Fruit fly (Drosophila melanogaster): ENCODE data around the gene CG17325.

CG17325 gene

DNA sequence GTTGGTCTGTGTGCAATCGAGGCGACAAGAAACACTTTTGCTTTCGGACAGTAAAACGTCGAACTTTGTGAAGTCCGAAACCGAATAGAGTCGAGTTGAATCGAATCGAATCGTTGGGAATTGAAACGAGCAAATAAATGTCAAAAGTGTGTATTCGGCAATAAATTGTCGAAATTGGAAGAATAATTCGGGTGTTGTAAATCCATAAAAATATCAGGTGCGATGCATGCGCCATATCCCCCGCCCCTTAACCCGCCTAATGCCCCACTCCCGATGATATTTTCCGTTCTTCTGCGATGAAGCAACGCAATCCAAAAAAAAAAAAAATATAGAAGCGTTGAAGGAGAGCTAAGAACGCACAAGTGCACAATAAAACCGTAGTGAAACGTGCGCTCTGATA lies 23.5 kb upstream of the CG17325 start:
- TF ChIP-seq vri (GFP tag; optimal IDR thresholded peaks at IDR 0.05) (peak; percentile 58), svp (GFP tag) (no peak), CG6854 (GFP tag; optimal IDR thresholded peaks at IDR 0.05) (no peak), Smox (GFP tag; optimal IDR thresholded peaks at IDR 0.05) (no peak)

DNA sequence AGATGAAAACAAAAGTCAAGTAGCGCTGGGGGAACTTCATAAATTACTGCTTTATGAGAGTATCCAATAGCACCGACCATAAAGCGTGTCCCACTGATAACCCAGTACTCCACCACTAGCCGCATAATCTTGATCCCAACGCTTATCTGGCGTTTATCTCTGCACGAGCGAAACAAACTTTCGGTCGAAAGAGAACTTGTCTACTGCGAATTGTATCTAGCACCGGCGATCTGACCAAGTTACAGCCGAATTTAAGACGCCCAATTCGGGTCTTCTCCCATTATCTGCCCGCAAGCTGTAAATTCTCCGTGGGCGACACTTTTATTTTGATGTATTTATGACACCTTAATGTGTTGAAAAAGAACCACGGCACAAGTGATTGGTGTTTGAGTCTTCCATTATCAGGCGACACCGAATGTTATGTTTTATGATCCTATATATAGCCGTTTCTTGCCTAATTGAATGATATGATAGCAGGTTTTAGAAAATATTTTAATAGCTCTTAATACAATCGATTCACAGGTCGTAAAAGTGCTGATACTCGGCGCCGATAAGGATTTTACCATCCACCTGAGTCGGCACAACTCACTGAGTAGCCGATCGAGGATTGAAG lies 22.6 kb upstream of the CG17325 start:
- TF ChIP-seq Met (GFP tag; optimal IDR thresholded peaks at IDR 0.05) (no peak), Ets96B (tag; optimal IDR thresholded peaks at IDR 0.05) (no peak), Hr38 (GFP tag; optimal IDR thresholded peaks at IDR 0.05) (no peak), dsx (GFP tag; optimal IDR thresholded peaks at IDR 0.05; ENCODE audit: poor library complexity, severe bottlenecking) (no peak), fd59A (GFP tag; optimal IDR thresholded peaks at IDR 0.05) (no peak), Smox (GFP tag; optimal IDR thresholded peaks at IDR 0.05) (no peak), CG8119 (GFP tag; IDR thresholded peaks at IDR 0.05) (no peak), Eip93F (GFP tag; optimal IDR thresholded peaks at IDR 0.05) (no peak), CG11294 (GFP tag; IDR thresholded peaks at IDR 0.05) (no peak)

DNA sequence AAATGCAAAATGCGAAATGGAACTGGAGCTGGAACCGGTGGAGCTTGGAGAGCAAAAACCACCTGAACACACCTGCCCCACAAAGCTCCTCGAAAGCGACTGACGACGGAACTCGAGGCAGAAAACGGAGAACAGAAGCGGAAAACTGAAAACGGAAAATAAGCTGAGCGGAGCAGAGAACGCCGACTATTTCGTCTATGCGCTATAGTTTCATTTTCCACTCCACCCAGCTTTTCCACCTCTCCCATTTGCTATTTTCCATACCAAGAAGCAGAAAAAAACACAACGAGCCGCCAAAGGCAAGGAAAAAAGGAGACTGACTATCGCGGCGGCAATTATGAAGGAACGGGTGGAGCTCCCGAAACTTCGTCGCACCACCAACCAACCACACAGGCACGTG lies 19.6 kb upstream of the CG17325 start, which contains the start of gene ham:
TSS of gene ham (minus strand) at position 101 of the 400 bp plus-strand sequence.
- TF ChIP-seq fd85E (GFP tag; optimal IDR thresholded peaks at IDR 0.05): no peak
- no peak for TF ChIP-seq Eip78C (GFP tag)
- TF ChIP-seq Sox14 (GFP tag; optimal IDR thresholded peaks at IDR 0.05): no peak
- no peak for TF ChIP-seq fd59A (GFP tag; optimal IDR thresholded peaks at IDR 0.05)
- no peak for TF ChIP-seq Hr39 (GFP tag; optimal IDR thresholded peaks at IDR 0.05)
- TF ChIP-seq dsx (GFP tag; optimal IDR thresholded peaks at IDR 0.05; ENCODE audit: poor library complexity, severe bottlenecking): no peak
- TF ChIP-seq CG10631 (GFP tag; optimal IDR thresholded peaks at IDR 0.05): no peak
- no peak for TF ChIP-seq eg (GFP tag; IDR thresholded peaks at IDR 0.05)
- no peak for TF ChIP-seq pdm3 (GFP tag; optimal IDR thresholded peaks at IDR 0.05)
- no peak for TF ChIP-seq lz (GFP tag; optimal IDR thresholded peaks at IDR 0.05)
- no peak for TF ChIP-seq CG11294 (GFP tag; IDR thresholded peaks at IDR 0.05)
- no peak for TF ChIP-seq CG6854 (GFP tag; optimal IDR thresholded peaks at IDR 0.05)
- TF ChIP-seq Smox (GFP tag; optimal IDR thresholded peaks at IDR 0.05): no peak
- no peak for TF ChIP-seq cyc (GFP tag; optimal IDR thresholded peaks at IDR 0.05)
- TF ChIP-seq CG7368 (GFP tag; optimal IDR thresholded peaks at IDR 0.05): no peak
- no peak for TF ChIP-seq CG6276 (GFP tag; optimal IDR thresholded peaks at IDR 0.05)
- no peak for TF ChIP-seq CG6808 (GFP tag; optimal IDR thresholded peaks at IDR 0.05)

DNA sequence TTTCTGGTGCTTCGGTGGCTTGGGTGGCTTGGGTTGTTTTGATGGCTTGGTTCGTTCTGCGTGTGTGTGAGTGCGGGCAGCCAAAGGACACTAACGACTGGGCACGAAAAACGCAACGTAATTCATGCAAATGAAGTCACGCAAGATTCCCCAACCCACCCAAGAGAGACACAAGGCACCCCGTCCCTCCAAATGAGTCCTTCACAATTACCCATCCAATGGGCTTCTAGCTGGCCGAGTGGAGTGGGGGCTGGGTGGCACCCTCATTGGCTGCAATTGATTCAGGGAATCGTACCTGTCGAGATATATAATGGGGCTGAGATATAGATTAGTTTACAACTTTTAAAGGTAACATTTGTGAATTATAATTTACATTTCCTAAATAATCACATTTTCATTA lies 19.2 kb upstream of the CG17325 start:
- TF ChIP-seq Ets96B (tag; optimal IDR thresholded peaks at IDR 0.05) (no peak), OdsH (GFP tag; optimal IDR thresholded peaks at IDR 0.05) (no peak)

DNA sequence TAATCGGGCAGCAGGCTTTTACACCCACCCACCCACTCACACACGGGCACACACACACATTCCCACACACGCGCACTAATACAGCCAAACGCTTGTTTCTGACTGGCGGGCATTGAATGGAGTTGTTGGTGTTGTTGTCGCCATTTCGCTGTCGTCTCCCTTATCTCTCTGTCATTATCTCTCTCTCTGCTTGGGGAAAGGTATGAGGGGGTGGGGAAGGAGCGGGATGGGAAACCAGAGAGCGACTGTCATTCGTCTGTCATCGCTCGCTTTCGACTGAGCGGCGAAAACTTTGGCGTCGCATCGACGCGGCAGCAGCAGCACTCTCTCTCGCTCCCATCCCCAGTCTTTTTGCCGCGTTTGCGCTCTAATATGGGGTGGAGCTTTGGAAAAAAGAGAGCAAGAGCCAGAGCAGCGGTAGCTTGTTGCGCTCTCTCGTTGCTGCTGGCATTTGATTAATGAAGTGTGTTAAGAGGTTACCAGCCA lies 16.5 kb upstream of the CG17325 start:
- TF ChIP-seq vri (GFP tag; optimal IDR thresholded peaks at IDR 0.05): peak; percentile 67
- no peak for TF ChIP-seq CG11902 (GFP tag; optimal IDR thresholded peaks at IDR 0.05)
- TF ChIP-seq eg (GFP tag; IDR thresholded peaks at IDR 0.05): peak; percentile 16; the same call in 1 of the 3 replicates
- 0 out of 2 replicates have a peak, but pooled peaks have one; percentile 11 for TF ChIP-seq CG15336 (GFP tag; IDR thresholded peaks at IDR 0.05)
- no peak for TF ChIP-seq Hr39 (GFP tag; optimal IDR thresholded peaks at IDR 0.05)
- peak; percentile 43 for TF ChIP-seq achi (GFP tag; optimal IDR thresholded peaks at IDR 0.05)
- TF ChIP-seq Sox14 (GFP tag; optimal IDR thresholded peaks at IDR 0.05): peak; percentile 14
- TF ChIP-seq Lpt (GFP tag; optimal IDR thresholded peaks at IDR 0.05): peak; percentile 2

DNA sequence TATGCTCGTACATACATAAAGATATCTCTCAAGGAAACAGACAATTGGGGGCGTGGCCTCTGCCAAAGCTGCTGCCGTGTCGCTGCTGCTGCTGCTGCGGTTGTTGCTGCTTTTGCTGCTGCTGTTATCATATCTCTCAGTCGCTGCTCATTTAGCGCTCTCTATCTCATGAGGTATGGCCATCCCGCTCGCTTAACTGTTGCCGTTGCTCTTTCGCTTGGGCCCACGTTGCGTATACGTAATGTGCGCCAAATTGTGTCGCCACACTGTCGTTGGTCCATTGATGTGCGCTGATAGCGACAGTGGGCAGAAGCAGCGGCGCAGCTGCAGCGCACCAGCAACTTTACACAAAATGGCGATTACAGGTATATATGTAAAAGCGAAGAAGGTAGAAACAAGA lies 16.0 kb upstream of the CG17325 start:
- TF ChIP-seq salr (GFP tag; optimal IDR thresholded peaks at IDR 0.05) (no peak), Eip78C (GFP tag) (peak; percentile 10)

Data from whole organism, prepupa.